Worm (Caenorhabditis elegans) whole organism, L1 larva: ENCODE data around the gene D1046.2.

Source experiments
- C16A3.4 ChIP-seq: fragments of 150-350 bp; optimal IDR thresholded peaks from 2 replicates; lab custom pipeline; 2014; ENCODE audit warnings: missing biosample characterization, missing genetic modification characterization
- Y116A8C.19 ChIP-seq: sonication (generic microtip); optimal IDR thresholded peaks from 2 replicates; lab custom pipeline; 2016; ENCODE audit warnings: missing compliant biosample characterization, missing genetic modification characterization, borderline replicate concordance
- alr-1 ChIP-seq: fragments of 200-800 bp; sonication (Bioruptor generic); optimal IDR thresholded peaks from 2 replicates; lab custom pipeline; 2018; ENCODE audit warnings: borderline replicate concordance, mild to moderate bottlenecking, missing genetic modification characterization, missing compliant biosample characterization
- ceh-88 ChIP-seq: fragments of 200-800 bp; sonication (Bioruptor generic); IDR thresholded peaks from 2 replicates; pipeline ENCODE4 v1.3.6; 2022; ENCODE audit warnings: missing genetic modification characterization, missing compliant biosample characterization
- ceh-90 ChIP-seq: sonication (generic microtip); optimal IDR thresholded peaks from 2 replicates; lab custom pipeline; 2016; ENCODE audit warnings: missing genetic modification characterization, missing compliant biosample characterization
- efl-1 ChIP-seq, 4 experiments: fragments of 150-350 bp; optimal IDR thresholded peaks in 3 of 4; peaks in 1 of 4; 1 replicate in 1 of 4; 2 replicates in 3 of 4; lab custom pipeline; 2014; ENCODE audit warnings: missing biosample characterization in 2 of 4, missing genetic modification characterization in 2 of 4, missing genetic modification reagents in 2 of 4
- efl-3 ChIP-seq: fragments of 200-800 bp; sonication (Bioruptor generic); optimal IDR thresholded peaks from 2 replicates; lab custom pipeline; 2018; ENCODE audit warnings: mild to moderate bottlenecking, missing genetic modification characterization, missing compliant biosample characterization
- elt-2 ChIP-seq: sonication (generic microtip); optimal IDR thresholded peaks from 2 replicates; lab custom pipeline; 2016; ENCODE audit warnings: missing genetic modification characterization, mild to moderate bottlenecking, inconsistent platforms, missing compliant biosample characterization, missing genetic modification reagents
- elt-3 ChIP-seq, 6 experiments: fragments of 150-350 bp in 1 of 6; sonication (generic microtip); optimal IDR thresholded peaks; 2 replicates each; lab custom pipeline; 2017 to 2018; ENCODE audit warnings: missing biosample characterization in 6 of 6, missing genetic modification characterization in 6 of 6, inconsistent platforms in 1 of 6
- fkh-8 ChIP-seq: sonication (generic microtip); optimal IDR thresholded peaks from 2 replicates; lab custom pipeline; 2016; ENCODE audit warnings: mild to moderate bottlenecking, missing genetic modification characterization, missing compliant biosample characterization
- fos-1 ChIP-seq: fragments of 150-350 bp; optimal IDR thresholded peaks from 2 replicates; lab custom pipeline; 2014; ENCODE audit warnings: missing biosample characterization, missing genetic modification characterization
- grh-1 ChIP-seq: fragments of 200-800 bp; sonication (Bioruptor generic); IDR thresholded peaks from 2 replicates; pipeline ENCODE4 v1.3.6; 2022; ENCODE audit warnings: missing genetic modification reagents, missing genetic modification characterization, missing compliant biosample characterization
- hlh-17 ChIP-seq: fragments of 200-800 bp; sonication (Bioruptor generic); optimal IDR thresholded peaks from 2 replicates; lab custom pipeline; 2018; ENCODE audit warnings: missing genetic modification characterization, mild to moderate bottlenecking, missing compliant biosample characterization, moderate library complexity, borderline replicate concordance
- lin-14 ChIP-seq: fragments of 200-800 bp; sonication (Bioruptor generic); optimal IDR thresholded peaks from 2 replicates; lab custom pipeline; 2018; ENCODE audit warnings: mild to moderate bottlenecking, missing genetic modification characterization, moderate library complexity, missing compliant biosample characterization
- lin-15B ChIP-seq: fragments of 150-350 bp; sonication (generic microtip); optimal IDR thresholded peaks from 3 replicates; lab custom pipeline; 2014; ENCODE audit warnings: missing biosample characterization, missing genetic modification characterization
- lin-35 ChIP-seq, 2 experiments: fragments of 150-350 bp; optimal IDR thresholded peaks; 2 replicates each; lab custom pipeline; 2014; ENCODE audit warnings: missing biosample characterization in 2 of 2, missing genetic modification characterization in 2 of 2, missing genetic modification reagents in 2 of 2
- mdl-1 ChIP-seq, 2 experiments: fragments of 150-350 bp; optimal IDR thresholded peaks; 2 replicates each; lab custom pipeline; 2014 to 2017; ENCODE audit warnings: missing biosample characterization in 2 of 2, missing genetic modification characterization in 2 of 2, inconsistent platforms in 1 of 2
- nhr-11 ChIP-seq: fragments of 150-350 bp; optimal IDR thresholded peaks from 2 replicates; lab custom pipeline; 2014; ENCODE audit warnings: missing biosample characterization, missing genetic modification characterization
- nhr-12 ChIP-seq: sonication (generic microtip); optimal IDR thresholded peaks from 2 replicates; lab custom pipeline; 2017; ENCODE audit warnings: missing biosample characterization, missing genetic modification characterization
- nhr-19 ChIP-seq: fragments of 200-800 bp; sonication (Bioruptor generic); conservative IDR thresholded peaks from 2 replicates; pipeline ENCODE4 v1.3.6; 2022; ENCODE audit warnings: missing genetic modification characterization, missing compliant biosample characterization
- nhr-71 ChIP-seq: sonication (generic microtip); optimal IDR thresholded peaks from 2 replicates; lab custom pipeline; 2016; ENCODE audit warnings: mild to moderate bottlenecking, missing genetic modification characterization, moderate library complexity, missing compliant biosample characterization
- nhr-84 ChIP-seq: sonication (generic microtip); optimal IDR thresholded peaks from 2 replicates; lab custom pipeline; 2017; ENCODE audit warnings: missing biosample characterization, missing genetic modification characterization
- nhr-85 ChIP-seq: sonication (generic microtip); peaks from one replicate; lab custom pipeline; 2016; ENCODE audit warnings: missing genetic modification characterization, inconsistent platforms, missing compliant biosample characterization
- pax-3 ChIP-seq: fragments of 200-800 bp; sonication (Bioruptor generic); optimal IDR thresholded peaks from 2 replicates; lab custom pipeline; 2018; ENCODE audit warnings: mild to moderate bottlenecking, missing genetic modification characterization, moderate library complexity, missing compliant biosample characterization
- skn-1 ChIP-seq: fragments of 150-350 bp; optimal IDR thresholded peaks from 2 replicates; lab custom pipeline; 2014; ENCODE audit warnings: missing biosample characterization, missing genetic modification characterization
- snu-23 ChIP-seq: sonication (generic microtip); optimal IDR thresholded peaks from 2 replicates; lab custom pipeline; 2016; ENCODE audit warnings: missing genetic modification characterization, missing compliant biosample characterization
- sox-4 ChIP-seq: sonication (generic microtip); optimal IDR thresholded peaks from 2 replicates; lab custom pipeline; 2016; ENCODE audit warnings: missing genetic modification characterization, missing compliant biosample characterization
- tbx-2 ChIP-seq: sonication (generic microtip); optimal IDR thresholded peaks from 2 replicates; lab custom pipeline; 2016; ENCODE audit warnings: missing genetic modification characterization, missing compliant biosample characterization
- unc-98 ChIP-seq: fragments of 200-800 bp; sonication (Bioruptor generic); IDR thresholded peaks from 2 replicates; pipeline ENCODE4 v1.3.6; 2022; ENCODE audit warnings: missing genetic modification characterization, missing compliant biosample characterization
- vab-15 ChIP-seq: sonication (generic microtip); optimal IDR thresholded peaks from 2 replicates; lab custom pipeline; 2017; ENCODE audit warnings: missing genotype, mild to moderate bottlenecking, missing genetic modification characterization, missing compliant biosample characterization
- zag-1 ChIP-seq: fragments of 150-350 bp; optimal IDR thresholded peaks from 2 replicates; lab custom pipeline; 2014; ENCODE audit warnings: missing biosample characterization, missing genetic modification characterization
- ztf-11 ChIP-seq, 2 experiments: sonication (generic microtip); optimal IDR thresholded peaks; 2 replicates each; lab custom pipeline; 2016 to 2017; ENCODE audit warnings: missing genetic modification characterization in 2 of 2, missing biosample characterization in 1 of 2, missing compliant biosample characterization in 1 of 2
- ztf-4 ChIP-seq: fragments of 150-350 bp; optimal IDR thresholded peaks from 2 replicates; lab custom pipeline; 2014; ENCODE audit warnings: missing biosample characterization, missing genetic modification characterization

Gene D1046.2

ce11 chrIV:8967990-8968389 lies 42.1 kb upstream of the D1046.2 start, which contains the start of gene suex-2:
TSS of gene suex-2 (plus strand) at chrIV:8968290.
- no peak for TF ChIP-seq efl-1 (optimal IDR thresholded peaks at IDR 0.05; lab: Kevin White, UChicago)
- peak in 1 of 2 experiments; percentile 63 for TF ChIP-seq efl-1 (GFP tag; optimal IDR thresholded peaks at IDR 0.05 in 1 of 2; lab: Kevin White, UChicago)
- no peak for TF ChIP-seq tbx-2 (tag; lab: Kevin White, UChicago)

- TF ChIP-seq sox-4 (tag; lab: Kevin White, UChicago) (no peak), zag-1 (no peak), ceh-90 (tag; lab: Kevin White, UChicago) (no peak), grh-1 (no peak), vab-15 (tag; lab: Kevin White, UChicago) (no peak), nhr-85 (tag; lab: Kevin White, UChicago) (no peak), nhr-11 (tag; lab: Kevin White, UChicago) (no peak), mdl-1 (tag; optimal IDR thresholded peaks at IDR 0.05; lab: Kevin White, UChicago) (no peak), ceh-88 (no peak), ztf-4 (tag; lab: Kevin White, UChicago) (no peak), alr-1 (tag; lab: Kevin White, UChicago) (no peak), nhr-71 (tag; lab: Kevin White, UChicago) (no peak), elt-3 (tag; optimal IDR thresholded peaks at IDR 0.05; lab: Kevin White, UChicago) (no peak), lin-35 (GFP tag; optimal IDR thresholded peaks at IDR 0.05; lab: Kevin White, UChicago) (no peak), pax-3 (tag; lab: Kevin White, UChicago) (no peak), ztf-11 (tag; optimal IDR thresholded peaks at IDR 0.05; lab: Kevin White, UChicago) (no peak), snu-23 (no peak), efl-3 (GFP tag; lab: Kevin White, UChicago) (no peak), Y116A8C.19 (tag; lab: Kevin White, UChicago) (no peak)
Measured at ce11 chrIV:8965883-8966282, 40.0 kb upstream of the D1046.2 start, which contains the start of gene C53B4.2. TSS of gene C53B4.2 (plus strand) at chrIV:8966183.

- no peak for TF ChIP-seq nhr-85 (tag; lab: Kevin White, UChicago)
- TF ChIP-seq sox-4 (tag; lab: Kevin White, UChicago): no peak
- TF ChIP-seq nhr-84 (tag; lab: Kevin White, UChicago): no peak
- no peak for TF ChIP-seq hlh-17
- no peak for TF ChIP-seq pax-3 (tag; lab: Kevin White, UChicago)
- no peak for TF ChIP-seq nhr-19 (GFP tag; lab: Robert Waterston, UW)
- no peak for TF ChIP-seq ztf-4 (tag; lab: Kevin White, UChicago)
- no peak for TF ChIP-seq snu-23
- TF ChIP-seq C16A3.4 (tag; lab: Kevin White, UChicago): no peak
- TF ChIP-seq, all 84 proteins: peak for 0
Measured at ce11 chrIV:8956189-8956588, 30.3 kb upstream of the D1046.2 start, which contains the start of gene tpra-1. TSS of gene tpra-1 (plus strand) at chrIV:8956489.

ce11 chrIV:8954126-8954525 lies 28.3 kb upstream of the D1046.2 start:
- TF ChIP-seq efl-1 (optimal IDR thresholded peaks at IDR 0.05; lab: Kevin White, UChicago) (no peak), efl-1 (GFP tag; optimal IDR thresholded peaks at IDR 0.05 in 1 of 2; lab: Kevin White, UChicago) (peak in 1 of 2 experiments; percentile 74), lin-14 (GFP tag; lab: Kevin White, UChicago) (peak; percentile 56), fos-1 (tag; lab: Kevin White, UChicago) (no peak), skn-1 (tag; lab: Kevin White, UChicago) (peak; percentile 34), snu-23 (peak; percentile 24)

- TF ChIP-seq fkh-8 (tag; lab: Kevin White, UChicago): no peak
- TF ChIP-seq sox-4 (tag; lab: Kevin White, UChicago): no peak
- TF ChIP-seq nhr-12 (tag; lab: Kevin White, UChicago): no peak
- TF ChIP-seq unc-98: no peak
- no peak for TF ChIP-seq efl-1 (optimal IDR thresholded peaks at IDR 0.05; lab: Kevin White, UChicago)
- peak in 1 of 2 experiments; percentile 90 for TF ChIP-seq efl-1 (GFP tag; optimal IDR thresholded peaks at IDR 0.05 in 1 of 2; lab: Kevin White, UChicago)
- peak; percentile 16 for TF ChIP-seq elt-2 (tag; lab: Kevin White, UChicago)
- no peak for TF ChIP-seq lin-15B
Measured at ce11 chrIV:8951953-8952567, 26.2 kb upstream of the D1046.2 start.
